Fruit fly (Drosophila melanogaster): ENCODE results near the gene CG13712.

Gene CG13712

DNA sequence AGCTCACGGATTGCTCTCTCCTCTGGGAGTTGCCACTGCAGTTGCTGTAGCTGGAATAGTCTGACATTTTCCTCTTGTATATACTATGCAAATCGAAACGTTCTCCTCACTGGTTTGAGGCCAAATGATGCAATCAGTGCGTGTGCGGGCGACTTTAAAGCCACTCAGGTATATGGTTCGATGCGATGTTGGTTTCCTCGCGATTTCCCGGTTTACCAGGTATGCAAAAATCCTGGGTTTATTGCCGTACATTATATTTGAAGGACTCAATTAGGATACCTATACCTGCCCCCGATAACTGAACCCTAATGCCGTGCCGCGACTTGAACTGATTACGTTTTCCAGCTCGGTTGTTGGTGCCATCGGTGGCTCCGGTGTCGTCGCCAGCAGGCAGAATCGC, at the start of gene CG13712:
Gene CG13712, minus strand, starts transcription at position 101 of the 400 bp plus-strand sequence.
- TF ChIP-seq CG6163 (GFP tag; IDR thresholded peaks at IDR 0.05), result no peak

DNA sequence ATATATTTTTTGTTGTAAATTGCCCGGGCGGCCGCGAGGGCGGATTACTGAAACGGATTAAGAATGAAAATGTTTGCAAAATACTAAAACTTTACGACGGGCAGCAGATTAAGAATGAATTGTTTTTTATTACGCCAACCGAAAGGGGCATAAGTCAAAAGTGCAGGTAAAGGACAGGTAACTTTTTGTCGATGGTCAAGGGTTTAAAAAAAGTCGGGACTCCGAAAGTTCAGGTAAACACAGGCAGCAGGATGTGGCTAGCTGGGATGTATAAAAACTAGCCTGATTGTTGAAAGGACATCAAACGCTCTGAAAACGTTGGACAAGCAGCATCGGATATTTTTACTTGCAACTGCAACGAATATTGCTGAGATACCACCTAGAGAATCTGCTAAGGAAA, 47.9 kb upstream of the CG13712 start, which contains the start of gene CG13711:
Gene CG13711, plus strand, starts transcription at position 301 of the 400 bp plus-strand sequence.
- TF ChIP-seq CG8632 (GFP tag; optimal IDR thresholded peaks at IDR 0.05) (no peak), dsx (GFP tag; optimal IDR thresholded peaks at IDR 0.05; ENCODE audit: poor library complexity, severe bottlenecking) (no peak), Hr38 (GFP tag; optimal IDR thresholded peaks at IDR 0.05) (no peak), net (GFP tag; optimal IDR thresholded peaks at IDR 0.05) (no peak), Ets21C (GFP tag; optimal IDR thresholded peaks at IDR 0.05) (no peak)

DNA sequence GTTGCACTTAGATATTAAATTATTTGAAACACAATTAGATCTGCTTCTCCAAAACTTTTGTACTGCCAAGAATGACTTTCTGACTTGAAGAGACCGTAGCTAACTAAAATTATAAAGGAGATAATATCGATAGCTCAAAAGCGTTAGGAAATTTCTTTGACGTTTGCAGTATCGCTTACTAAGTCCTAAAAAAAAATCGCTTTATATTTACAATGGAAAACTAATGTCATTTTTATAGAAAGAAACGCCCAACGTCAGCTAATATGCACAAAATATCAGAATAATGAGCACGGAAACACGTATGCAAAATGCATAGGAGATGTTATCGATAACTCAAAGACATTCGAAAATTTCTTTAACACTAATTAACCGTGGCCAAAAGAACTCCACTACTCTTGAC, 43.9 kb upstream of the CG13712 start, which contains the start of gene CG12493:
Gene CG12493, minus strand, starts transcription at position 101 of the 400 bp plus-strand sequence.
- TF ChIP-seq fkh (GFP tag; optimal IDR thresholded peaks at IDR 0.05) (no peak), CG3032 (tag; optimal IDR thresholded peaks at IDR 0.05) (no peak), CG1621 (tag; optimal IDR thresholded peaks at IDR 0.05) (no peak), ss (GFP tag; optimal IDR thresholded peaks at IDR 0.05) (no peak), CG8119 (GFP tag; IDR thresholded peaks at IDR 0.05) (no peak), CG10669 (GFP tag; optimal IDR thresholded peaks at IDR 0.05) (no peak), lz (GFP tag; optimal IDR thresholded peaks at IDR 0.05) (no peak), CG31627 (GFP tag; optimal IDR thresholded peaks at IDR 0.05) (no peak), spab (GFP tag; optimal IDR thresholded peaks at IDR 0.05) (no peak), Eip93F (GFP tag; optimal IDR thresholded peaks at IDR 0.05) (no peak), CG4318 (GFP tag; optimal IDR thresholded peaks at IDR 0.05) (no peak), CG15336 (GFP tag; IDR thresholded peaks at IDR 0.05) (no peak), CG11902 (GFP tag; optimal IDR thresholded peaks at IDR 0.05) (no peak)

DNA sequence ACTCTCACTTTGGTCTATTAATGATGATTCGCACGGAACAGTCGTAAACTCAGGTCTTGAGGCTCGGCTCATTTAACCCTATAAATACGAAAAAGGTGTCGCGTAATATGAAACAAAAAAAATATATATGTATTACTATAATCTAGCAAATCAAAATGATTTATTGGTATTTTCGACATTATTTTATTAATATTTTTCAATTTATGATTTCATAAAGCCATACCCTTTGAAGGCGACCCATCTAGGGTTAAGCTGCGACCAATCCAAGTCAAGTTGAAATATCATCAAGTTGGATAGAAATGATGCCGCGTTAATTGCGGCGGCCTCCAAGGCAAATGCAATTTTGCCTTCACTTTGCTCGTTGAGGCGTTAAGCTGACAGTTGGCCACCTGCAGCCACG, 41.1 kb upstream of the CG13712 start:
- TF ChIP-seq CG11762 (GFP tag; optimal IDR thresholded peaks at IDR 0.05; ENCODE audit: insufficient read depth) (no peak), CG32006 (GFP tag; optimal IDR thresholded peaks at IDR 0.05) (peak; percentile 4), CG3919 (GFP tag; optimal IDR thresholded peaks at IDR 0.05) (peak; percentile 4), CG3032 (tag; optimal IDR thresholded peaks at IDR 0.05) (no peak), CG6163 (GFP tag; IDR thresholded peaks at IDR 0.05) (no peak), eg (GFP tag; IDR thresholded peaks at IDR 0.05) (0 out of 3 replicates have a peak, but pooled peaks have one; percentile 26), Ets96B (tag; optimal IDR thresholded peaks at IDR 0.05) (peak; percentile 10), CG7368 (GFP tag; optimal IDR thresholded peaks at IDR 0.05) (no peak), Eip78C (GFP tag) (peak; percentile 78), Hr38 (GFP tag; optimal IDR thresholded peaks at IDR 0.05) (no peak), CG8119 (GFP tag; IDR thresholded peaks at IDR 0.05) (0 out of 3 replicates have a peak, but pooled peaks have one; percentile 20), acj6 (GFP tag; optimal IDR thresholded peaks at IDR 0.05) (peak; percentile 14), CG11902 (GFP tag; optimal IDR thresholded peaks at IDR 0.05) (no peak), CG1621 (tag; optimal IDR thresholded peaks at IDR 0.05) (no peak), Lpt (GFP tag; optimal IDR thresholded peaks at IDR 0.05) (no peak), svp (GFP tag) (peak; percentile 61), CG10631 (GFP tag; optimal IDR thresholded peaks at IDR 0.05) (peak; percentile 6), OdsH (GFP tag; optimal IDR thresholded peaks at IDR 0.05) (peak; percentile 15), pdm3 (GFP tag; optimal IDR thresholded peaks at IDR 0.05) (peak; percentile 3), CG15336 (GFP tag; IDR thresholded peaks at IDR 0.05) (peak; percentile 58), Sox15 (GFP tag; optimal IDR thresholded peaks at IDR 0.05) (no peak)

DNA sequence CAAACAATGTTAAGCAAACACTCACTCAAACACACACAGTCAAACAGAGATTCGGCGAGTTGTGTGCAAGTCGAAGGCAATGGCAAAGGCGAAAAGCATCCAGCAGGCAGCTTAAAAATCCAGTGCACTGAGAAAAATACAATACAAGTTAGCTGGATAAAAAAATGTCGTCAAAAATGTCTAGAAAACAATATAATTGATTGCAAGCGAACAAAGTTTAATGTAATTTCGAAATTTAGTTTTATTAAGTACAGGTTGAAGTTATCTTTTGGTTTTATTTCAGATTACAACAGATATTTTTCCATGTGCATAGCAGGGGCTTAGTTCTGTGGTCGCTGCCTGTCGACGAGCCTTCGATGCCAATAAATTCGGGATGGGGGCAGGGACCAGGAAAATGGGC, 39.4 kb upstream of the CG13712 start:
- peak; percentile 54 for TF ChIP-seq CG3919 (GFP tag; optimal IDR thresholded peaks at IDR 0.05)
- no peak for TF ChIP-seq CG9139 (GFP tag; optimal IDR thresholded peaks at IDR 0.05)
- TF ChIP-seq CG4318 (GFP tag; optimal IDR thresholded peaks at IDR 0.05), result peak; percentile 52
- peak; percentile 54 for TF ChIP-seq OdsH (GFP tag; optimal IDR thresholded peaks at IDR 0.05)
- TF ChIP-seq Eip75B (GFP tag; optimal IDR thresholded peaks at IDR 0.05), result peak; percentile 47
- TF ChIP-seq svp (GFP tag), result peak; percentile 34
- peak; percentile 3 for TF ChIP-seq Lpt (GFP tag; optimal IDR thresholded peaks at IDR 0.05)
- TF ChIP-seq CG16779 (tag; optimal IDR thresholded peaks at IDR 0.05), result no peak
- TF ChIP-seq Hr38 (GFP tag; optimal IDR thresholded peaks at IDR 0.05), result no peak
- TF ChIP-seq CG32006 (GFP tag; optimal IDR thresholded peaks at IDR 0.05), result peak; percentile 75
- no peak for TF ChIP-seq topi (GFP tag; optimal IDR thresholded peaks at IDR 0.05)
- TF ChIP-seq acj6 (GFP tag; optimal IDR thresholded peaks at IDR 0.05), result peak; percentile 51
- peak; percentile 9 to 45 for TF ChIP-seq ss (GFP tag; optimal IDR thresholded peaks at IDR 0.05)
- TF ChIP-seq CG6792 (GFP tag; optimal IDR thresholded peaks at IDR 0.05), result peak; percentile 49
- TF ChIP-seq eg (GFP tag; IDR thresholded peaks at IDR 0.05), result peak; percentile 60; the same call in 2 of the 3 replicates
- no peak for TF ChIP-seq Met (GFP tag; optimal IDR thresholded peaks at IDR 0.05)
- peak; percentile 38 for TF ChIP-seq Sox14 (GFP tag; optimal IDR thresholded peaks at IDR 0.05)
- TF ChIP-seq Eip78C (GFP tag), result peak; percentile 87
- no peak for TF ChIP-seq CG11902 (GFP tag; optimal IDR thresholded peaks at IDR 0.05)
- TF ChIP-seq pdm3 (GFP tag; optimal IDR thresholded peaks at IDR 0.05), result peak; percentile 35
- TF ChIP-seq CG10631 (GFP tag; optimal IDR thresholded peaks at IDR 0.05), result peak; percentile 58
- no peak for TF ChIP-seq fd85E (GFP tag; optimal IDR thresholded peaks at IDR 0.05)
- peak; percentile 23 for TF ChIP-seq CG8632 (GFP tag; optimal IDR thresholded peaks at IDR 0.05)
- TF ChIP-seq Eip93F (GFP tag; optimal IDR thresholded peaks at IDR 0.05), result no peak
- TF ChIP-seq Sox102F (GFP tag; optimal IDR thresholded peaks at IDR 0.05), result no peak

All from whole organism, prepupa.